Fruit fly (Drosophila melanogaster) whole organism, embryonic: ENCODE data around the gene crol.

Source experiments
- Antp ChIP-seq: fragments of 200-800 bp; sonication (Bioruptor generic); optimal IDR thresholded peaks from 3 replicates; lab custom pipeline; 2016; ENCODE audit warnings: missing biosample characterization, missing genetic modification characterization
- B-H1 ChIP-seq: fragments of 200-800 bp; sonication (Bioruptor generic); IDR thresholded peaks from 3 replicates; pipeline ENCODE4 v1.3.6; 2022; ENCODE audit warnings: missing biosample characterization, missing genetic modification characterization
- CG10979 ChIP-seq: fragments of 200-800 bp; sonication (Bioruptor generic); optimal IDR thresholded peaks from 2 replicates; lab custom pipeline; 2018; ENCODE audit warnings: missing biosample characterization, mild to moderate bottlenecking, missing genetic modification characterization, moderate library complexity
- CG11504 ChIP-seq: fragments of 200-800 bp; sonication (Bioruptor generic); optimal IDR thresholded peaks from 3 replicates; lab custom pipeline; 2019; ENCODE audit warnings: missing biosample characterization, mild to moderate bottlenecking, missing genetic modification characterization, moderate library complexity
- CG12219 ChIP-seq: fragments of 200-800 bp; sonication (Bioruptor generic); optimal IDR thresholded peaks from 3 replicates; lab custom pipeline; 2018; ENCODE audit warnings: missing biosample characterization, mild to moderate bottlenecking, missing genetic modification characterization
- CG15514 ChIP-seq: fragments of 200-800 bp; sonication (Bioruptor generic); optimal IDR thresholded peaks from 3 replicates; lab custom pipeline; 2017; ENCODE audit warnings: missing biosample characterization, missing genetic modification characterization, mild to moderate bottlenecking, moderate library complexity, missing genetic modification reagents
- CG17186 ChIP-seq: fragments of 200-800 bp; sonication (Bioruptor generic); optimal IDR thresholded peaks from 3 replicates; lab custom pipeline; 2017; ENCODE audit warnings: missing biosample characterization, missing genetic modification reagents, missing genetic modification characterization
- CG17385 ChIP-seq: fragments of 200-800 bp; sonication (Bioruptor generic); optimal IDR thresholded peaks from 3 replicates; lab custom pipeline; 2018; ENCODE audit warnings: missing biosample characterization, mild to moderate bottlenecking, missing genetic modification characterization
- CG17568 ChIP-seq: fragments of 200-800 bp; sonication (Bioruptor generic); optimal IDR thresholded peaks from 2 replicates; lab custom pipeline; 2018; ENCODE audit warnings: missing biosample characterization, mild to moderate bottlenecking, missing genetic modification characterization, moderate library complexity
- CG2678 ChIP-seq: fragments of 200-800 bp; sonication (Bioruptor generic); optimal IDR thresholded peaks from 3 replicates; lab custom pipeline; 2019; ENCODE audit warnings: missing biosample characterization, mild to moderate bottlenecking, missing genetic modification characterization, moderate library complexity
- CG32532 ChIP-seq: fragments of 200-800 bp; sonication (Bioruptor generic); IDR thresholded peaks from 2 replicates; pipeline ENCODE4 v1.3.6; 2022; ENCODE audit warnings: missing biosample characterization, missing genetic modification characterization
- CG3407 ChIP-seq: fragments of 200-800 bp; sonication (Bioruptor generic); optimal IDR thresholded peaks from 2 replicates; lab custom pipeline; 2018; ENCODE audit warnings: missing biosample characterization, mild to moderate bottlenecking, missing genetic modification characterization
- CG3838 ChIP-seq: fragments of 200-800 bp; sonication (Bioruptor generic); optimal IDR thresholded peaks from 3 replicates; lab custom pipeline; 2016; ENCODE audit warnings: missing biosample characterization, missing genetic modification characterization
- CG42726 ChIP-seq: fragments of 200-800 bp; sonication (Bioruptor generic); IDR thresholded peaks from 2 replicates; pipeline ENCODE4 v1.3.6; 2022; ENCODE audit warnings: missing biosample characterization, missing genetic modification characterization; ENCODE audit not compliant: partially characterized antibody
- CG5180 ChIP-seq: fragments of 200-800 bp; sonication (Bioruptor generic); optimal IDR thresholded peaks from 3 replicates; lab custom pipeline; 2017; ENCODE audit warnings: missing biosample characterization, missing genetic modification characterization, mild to moderate bottlenecking, moderate library complexity, missing genetic modification reagents
- CG7271 ChIP-seq: fragments of 200-800 bp; sonication (Bioruptor generic); optimal IDR thresholded peaks from 2 replicates; lab custom pipeline; 2018; ENCODE audit warnings: missing biosample characterization, mild to moderate bottlenecking, missing genetic modification characterization, moderate library complexity
- CG8924 ChIP-seq: fragments of 200-800 bp; optimal IDR thresholded peaks from 3 replicates; lab custom pipeline; 2019; ENCODE audit warnings: missing biosample characterization, mild to moderate bottlenecking, missing genetic modification characterization, moderate library complexity
- CG9727 ChIP-seq: fragments of 200-800 bp; sonication (Bioruptor generic); optimal IDR thresholded peaks from 3 replicates; lab custom pipeline; 2017; ENCODE audit warnings: missing biosample characterization, mild to moderate bottlenecking, missing genetic modification characterization
- CG9932 ChIP-seq: fragments of 200-800 bp; sonication (Bioruptor generic); IDR thresholded peaks from 2 replicates; pipeline ENCODE4 v1.3.6; 2022; ENCODE audit warnings: missing biosample characterization, missing genetic modification characterization
- CkIIα-i1 ChIP-seq: fragments of 200-800 bp; sonication (Bioruptor generic); IDR thresholded peaks from 2 replicates; pipeline ENCODE4 v1.3.6; 2022; ENCODE audit warnings: missing biosample characterization, missing genetic modification characterization
- Dip3 ChIP-seq: fragments of 200-800 bp; sonication (Bioruptor generic); optimal IDR thresholded peaks from 3 replicates; lab custom pipeline; 2016; ENCODE audit warnings: missing biosample characterization, missing genetic modification characterization
- Ets65A ChIP-seq: fragments of 200-800 bp; sonication (Bioruptor generic); peaks from one replicate; lab custom pipeline; 2016; ENCODE audit warnings: missing biosample characterization, missing genetic modification characterization
- Hr3 ChIP-seq: fragments of 200-800 bp; sonication (Bioruptor generic); optimal IDR thresholded peaks from 3 replicates; lab custom pipeline; 2016; ENCODE audit warnings: missing biosample characterization, missing genetic modification characterization
- Max ChIP-seq: fragments of 200-800 bp; sonication (Bioruptor generic); optimal IDR thresholded peaks from 2 replicates; lab custom pipeline; 2016; ENCODE audit warnings: missing biosample characterization, mild to moderate bottlenecking, missing genetic modification characterization
- Mrtf ChIP-seq: fragments of 200-800 bp; sonication (Bioruptor generic); IDR thresholded peaks from 3 replicates; pipeline ENCODE4 v1.3.6; 2022; ENCODE audit warnings: missing biosample characterization, missing genetic modification characterization
- NC2α ChIP-seq: fragments of 200-800 bp; sonication (Bioruptor generic); optimal IDR thresholded peaks from 2 replicates; lab custom pipeline; 2016; ENCODE audit warnings: missing biosample characterization, missing genetic modification characterization
- Nf-YB ChIP-seq: fragments of 200-800 bp; sonication (Bioruptor generic); optimal IDR thresholded peaks from 3 replicates; lab custom pipeline; 2019; ENCODE audit warnings: missing biosample characterization, mild to moderate bottlenecking, missing genetic modification characterization, moderate library complexity
- NfI ChIP-seq: fragments of 200-800 bp; sonication (Bioruptor generic); optimal IDR thresholded peaks from 3 replicates; lab custom pipeline; 2018; ENCODE audit warnings: missing biosample characterization, mild to moderate bottlenecking, missing genetic modification characterization, moderate library complexity
- Taf1 ChIP-seq: fragments of 200-800 bp; sonication (Bioruptor generic); IDR thresholded peaks from 2 replicates; pipeline ENCODE4 v1.3.6; 2022; ENCODE audit warnings: missing biosample characterization, missing genetic modification characterization
- ac ChIP-seq: fragments of 200-800 bp; sonication (Bioruptor generic); optimal IDR thresholded peaks from 3 replicates; lab custom pipeline; 2017; ENCODE audit warnings: missing biosample characterization, mild to moderate bottlenecking, missing genetic modification characterization
- aop ChIP-seq: fragments of 200-800 bp; sonication (Bioruptor generic); IDR thresholded peaks from 2 replicates; pipeline ENCODE4 v1.3.6; 2022; ENCODE audit warnings: missing biosample characterization, missing genetic modification characterization
- bcd ChIP-seq: fragments of 200-800 bp; sonication (Bioruptor generic); optimal IDR thresholded peaks from 2 replicates; lab custom pipeline; 2017; ENCODE audit warnings: missing biosample characterization, mild to moderate bottlenecking, missing genetic modification characterization
- bowl ChIP-seq: fragments of 200-800 bp; sonication (Bioruptor generic); IDR thresholded peaks from 2 replicates; pipeline ENCODE4 v1.3.6; 2022; ENCODE audit warnings: missing biosample characterization, missing genetic modification characterization
- btn ChIP-seq: fragments of 200-800 bp; sonication (Bioruptor generic); optimal IDR thresholded peaks from 2 replicates; lab custom pipeline; 2016; ENCODE audit warnings: missing biosample characterization, missing genetic modification characterization
- dpn ChIP-seq, 2 experiments: fragments of 200-800 bp; sonication (Bioruptor generic); optimal IDR thresholded peaks; 3 replicates each; lab custom pipeline; 2016; ENCODE audit warnings: missing biosample characterization in 2 of 2, missing genetic modification characterization in 2 of 2
- fu2 ChIP-seq: fragments of 200-800 bp; sonication (Bioruptor generic); optimal IDR thresholded peaks from 2 replicates; lab custom pipeline; 2016; ENCODE audit warnings: missing biosample characterization, missing genetic modification characterization
- gem ChIP-seq: fragments of 200-800 bp; sonication (Bioruptor generic); optimal IDR thresholded peaks from 2 replicates; lab custom pipeline; 2019; ENCODE audit warnings: missing biosample characterization, mild to moderate bottlenecking, missing genetic modification characterization, moderate library complexity
- hth ChIP-seq: fragments of >200 bp; optimal IDR thresholded peaks from 2 replicates; lab custom pipeline; 2017; ENCODE audit warnings: inconsistent platforms
- inv ChIP-seq: fragments of 200-800 bp; sonication (Bioruptor generic); IDR thresholded peaks from 2 replicates; pipeline ENCODE4 v1.3.6; 2022; ENCODE audit warnings: missing biosample characterization, missing genetic modification characterization; ENCODE audit not compliant: partially characterized antibody
- kay ChIP-seq: fragments of 200-800 bp; sonication (Bioruptor generic); optimal IDR thresholded peaks from 2 replicates; lab custom pipeline; 2016; ENCODE audit warnings: missing biosample characterization, missing genetic modification characterization
- mirr ChIP-seq: fragments of 200-800 bp; sonication (Bioruptor generic); optimal IDR thresholded peaks from 3 replicates; lab custom pipeline; 2018; ENCODE audit warnings: missing biosample characterization, mild to moderate bottlenecking, missing genetic modification characterization
- mld ChIP-seq: fragments of 200-800 bp; sonication (Bioruptor generic); IDR thresholded peaks from 3 replicates; pipeline ENCODE4 v1.3.6; 2022; ENCODE audit warnings: missing biosample characterization, missing genetic modification characterization; ENCODE audit not compliant: partially characterized antibody
- nerfin-2 ChIP-seq: fragments of 200-800 bp; sonication (Bioruptor generic); IDR thresholded peaks from 2 replicates; pipeline ENCODE4 v1.3.6; 2022; ENCODE audit warnings: missing biosample characterization, missing genetic modification characterization; ENCODE audit not compliant: partially characterized antibody
- nom ChIP-seq: fragments of 200-800 bp; sonication (Bioruptor generic); optimal IDR thresholded peaks from 2 replicates; lab custom pipeline; 2017; ENCODE audit warnings: missing biosample characterization, missing genetic modification characterization, mild to moderate bottlenecking, moderate library complexity, missing genetic modification reagents
- pan ChIP-seq, 4 experiments: fragments of >200 bp in 3 of 4; fragments of 200-800 bp in 1 of 4; sonication (Bioruptor generic) in 1 of 4; optimal IDR thresholded peaks in 3 of 4; IDR thresholded peaks in 1 of 4; 2 replicates each; pipeline versions ENCODE4 v1.3.6 to Lab custom; 2017 to 2022; ENCODE audit warnings: missing biosample characterization in 2 of 4, missing genetic modification characterization in 2 of 4, mixed read lengths in 1 of 4
- salm ChIP-seq: fragments of 200-800 bp; sonication (Bioruptor generic); optimal IDR thresholded peaks from 2 replicates; lab custom pipeline; 2018; ENCODE audit warnings: missing biosample characterization, mild to moderate bottlenecking, missing genetic modification characterization
- tna ChIP-seq: fragments of 200-800 bp; sonication (Bioruptor generic); IDR thresholded peaks from 2 replicates; pipeline ENCODE4 v1.3.6; 2022; ENCODE audit warnings: missing biosample characterization, missing genetic modification characterization; ENCODE audit not compliant: partially characterized antibody
- yki ChIP-seq: fragments of >200 bp; optimal IDR thresholded peaks from 3 replicates; lab custom pipeline; 2018

The crol gene

dm6 chr2L:11806701-11807674 is 2.2 kb downstream of the crol start (continued):
- no peak for TF ChIP-seq NC2α (GFP tag; lab: Kevin White, UChicago)
- no peak for TF ChIP-seq fu2 (GFP tag; lab: Kevin White, UChicago)
- TF ChIP-seq bowl (GFP tag; lab: Robert Waterston, UW) = no peak
- no peak for TF ChIP-seq CG9727
- peak; percentile 93 for TF ChIP-seq nom
- peak; percentile 9 for TF ChIP-seq Dip3 (GFP tag; lab: Kevin White, UChicago)
- no peak for TF ChIP-seq ac (GFP tag; lab: Kevin White, UChicago)
- no peak for TF ChIP-seq Ets65A
- no peak for TF ChIP-seq CG5180
- TF ChIP-seq pan (optimal IDR thresholded peaks at IDR 0.05; lab: Kevin White, UChicago) = no peak
- TF ChIP-seq pan (GFP tag; optimal IDR thresholded peaks at IDR 0.05 in 1 of 2, IDR thresholded peaks at IDR 0.05 in 1 of 2) = no peak
- TF ChIP-seq kay (GFP tag; lab: Kevin White, UChicago) = no peak
- TF ChIP-seq mld (GFP tag; lab: Robert Waterston, UW) = no peak
- no peak for TF ChIP-seq CG17568 (GFP tag; lab: Kevin White, UChicago)
- peak; percentile 10 for TF ChIP-seq gem (tag; lab: Kevin White, UChicago)
- peak; percentile 16 for TF ChIP-seq CG2678 (tag; lab: Kevin White, UChicago)
- no peak for TF ChIP-seq Taf1 (GFP tag; lab: Robert Waterston, UW)
- peak; percentile 78 for TF ChIP-seq mirr (GFP tag; lab: Kevin White, UChicago)
- peak; percentile 3 for TF ChIP-seq Antp (GFP tag; lab: Kevin White, UChicago)
- no peak for TF ChIP-seq B-H1
- TF ChIP-seq Hr3 (GFP tag; lab: Kevin White, UChicago) = no peak
- TF ChIP-seq tna (GFP tag; lab: Robert Waterston, UW) = no peak
- TF ChIP-seq inv (GFP tag; lab: Robert Waterston, UW) = no peak
- TF ChIP-seq CG42726 (GFP tag; lab: Robert Waterston, UW) = 0 out of 2 replicates have a peak, but pooled peaks have one; percentile 44
- no peak for TF ChIP-seq CG8924 (tag; lab: Kevin White, UChicago)
- peak in 1 of 2 experiments; percentile 7 for TF ChIP-seq dpn (GFP tag; optimal IDR thresholded peaks at IDR 0.05; lab: Kevin White, UChicago)
- no peak for TF ChIP-seq salm
- no peak for TF ChIP-seq CG17186 (GFP tag; lab: Kevin White, UChicago)
- TF ChIP-seq CG9932 (GFP tag; lab: Robert Waterston, UW) = no peak
- peak; percentile 66 for TF ChIP-seq yki (lab: Kevin White, UChicago)
- no peak for TF ChIP-seq CG7271 (tag; lab: Kevin White, UChicago)
- TF ChIP-seq CG12219 (GFP tag; lab: Kevin White, UChicago) = no peak
- no peak for TF ChIP-seq bcd (GFP tag; lab: Kevin White, UChicago)
- TF ChIP-seq CkIIα-i1 (GFP tag; lab: Robert Waterston, UW) = no peak
- peak; percentile 35 for TF ChIP-seq CG17385 (GFP tag; lab: Kevin White, UChicago)
- TF ChIP-seq CG11504 = no peak
- TF ChIP-seq CG32532 = peak; percentile 17; the same call in 1 of the 2 replicates
- no peak for TF ChIP-seq Mrtf
- peak; percentile 89 for TF ChIP-seq Nf-YB (GFP tag; lab: Kevin White, UChicago)
- no peak for TF ChIP-seq nerfin-2 (GFP tag; lab: Robert Waterston, UW)
- no peak for TF ChIP-seq NfI
- no peak for TF ChIP-seq btn (GFP tag; lab: Kevin White, UChicago)
- TF ChIP-seq aop (GFP tag; lab: Robert Waterston, UW) = no peak
- no peak for TF ChIP-seq CG15514 (GFP tag; lab: Kevin White, UChicago)
- no peak for TF ChIP-seq CG10979 (tag; lab: Kevin White, UChicago)
- no peak for TF ChIP-seq CG3407 (GFP tag; lab: Kevin White, UChicago)
- no peak for TF ChIP-seq CG3838 (GFP tag; lab: Kevin White, UChicago)
- no peak for TF ChIP-seq Max
- TF ChIP-seq hth (lab: Kevin White, UChicago) = no peak
